Worm (Caenorhabditis elegans): ENCODE data around the gene F11G11.15.

DNA sequence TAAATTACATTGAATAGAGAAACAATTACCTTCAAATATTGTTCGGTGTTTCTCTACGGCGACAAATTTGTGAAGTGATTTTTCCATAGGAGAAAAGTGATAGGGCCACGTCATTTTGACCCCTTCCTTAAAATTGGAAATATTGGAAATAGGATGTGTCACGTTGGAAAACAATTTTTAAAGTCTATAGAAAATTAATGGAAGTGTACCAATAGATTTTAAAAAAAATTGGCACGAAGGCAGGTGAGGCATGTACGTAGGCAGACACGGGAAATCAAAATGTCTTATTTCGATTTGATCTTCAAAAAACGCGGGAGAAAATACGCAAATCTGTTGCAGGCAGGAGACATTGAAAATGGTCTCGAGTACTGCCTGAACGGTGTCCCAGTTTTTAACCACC, 37.0 kb upstream of the F11G11.15 start, which contains the start of gene C33F10.12:
- no peak for TF ChIP-seq pag-3 (tag; optimal IDR thresholded peaks at IDR 0.05; ENCODE audit: borderline replicate concordance)
- no peak for TF ChIP-seq dve-1 (tag; optimal IDR thresholded peaks at IDR 0.05)
- no peak for TF ChIP-seq hlh-6 (tag; optimal IDR thresholded peaks at IDR 0.05)
